Worm (Caenorhabditis elegans) whole organism, L3 larva: ENCODE data around the gene fbxb-1.

ENCODE experiments used
- ceh-16 ChIP-seq: sonication (generic microtip); optimal IDR thresholded peaks from 2 replicates; lab custom pipeline; 2017; ENCODE audit warnings: missing biosample characterization, missing genetic modification characterization
- daf-12 ChIP-seq: fragments of 150-350 bp; optimal IDR thresholded peaks from 2 replicates; lab custom pipeline; 2014; ENCODE audit warnings: missing biosample characterization, missing genetic modification reagents, missing genetic modification characterization
- elt-2 ChIP-seq: sonication (generic microtip); optimal IDR thresholded peaks from 2 replicates; lab custom pipeline; 2016; ENCODE audit warnings: missing genetic modification reagents, mild to moderate bottlenecking, missing genetic modification characterization, missing compliant biosample characterization
- fkh-2 ChIP-seq: fragments of 150-350 bp; optimal IDR thresholded peaks from 2 replicates; lab custom pipeline; 2014; ENCODE audit warnings: missing biosample characterization, missing genetic modification reagents, missing genetic modification characterization
- hmg-11 ChIP-seq: sonication (generic microtip); optimal IDR thresholded peaks from 2 replicates; lab custom pipeline; 2016; ENCODE audit warnings: missing genetic modification characterization, missing compliant biosample characterization
- lin-39 ChIP-seq: fragments of 150-350 bp; optimal IDR thresholded peaks from 2 replicates; lab custom pipeline; 2018; ENCODE audit warnings: missing biosample characterization, missing genetic modification reagents, missing genetic modification characterization
- mml-1 ChIP-seq: fragments of 150-350 bp; sonication (generic microtip); optimal IDR thresholded peaks from 3 replicates; lab custom pipeline; 2014; ENCODE audit warnings: missing biosample characterization, missing genetic modification characterization
- nfya-1 ChIP-seq: sonication (generic microtip); optimal IDR thresholded peaks from 2 replicates; lab custom pipeline; 2017; ENCODE audit warnings: missing genetic modification characterization, mild to moderate bottlenecking, missing compliant biosample characterization, antibody characterized with exemption, moderate library complexity; ENCODE audit not compliant: insufficient read depth
- nhr-43 ChIP-seq: sonication (generic microtip); optimal IDR thresholded peaks from 2 replicates; lab custom pipeline; 2016; ENCODE audit warnings: mild to moderate bottlenecking, missing genetic modification characterization, missing compliant biosample characterization; ENCODE audit not compliant: poor library complexity, severe bottlenecking
- nhr-67 ChIP-seq: fragments of 150-350 bp; optimal IDR thresholded peaks from 2 replicates; lab custom pipeline; 2014; ENCODE audit warnings: missing biosample characterization, missing genetic modification characterization
- pqm-1 ChIP-seq: fragments of 150-350 bp; optimal IDR thresholded peaks from 2 replicates; lab custom pipeline; 2017; ENCODE audit warnings: missing biosample characterization, missing genetic modification characterization, inconsistent platforms
- snpc-4 ChIP-seq: fragments of 150-350 bp; optimal IDR thresholded peaks from 2 replicates; lab custom pipeline; 2014; ENCODE audit warnings: missing biosample characterization, missing genetic modification characterization
- tbx-2 ChIP-seq: sonication (generic microtip); optimal IDR thresholded peaks from 2 replicates; lab custom pipeline; 2016; ENCODE audit warnings: mild to moderate bottlenecking, missing genetic modification characterization, missing compliant biosample characterization
- unc-62 ChIP-seq: fragments of 150-350 bp; sonication (generic microtip); optimal IDR thresholded peaks from 4 replicates; lab custom pipeline; 2014; ENCODE audit warnings: missing biosample characterization, missing genetic modification reagents, missing genetic modification characterization
- zag-1 ChIP-seq: fragments of 150-350 bp; optimal IDR thresholded peaks from 2 replicates; lab custom pipeline; 2014; ENCODE audit warnings: missing biosample characterization, missing genetic modification characterization

The fbxb-1 gene

ce11 chrV:19285921-19286320, 45.8 kb downstream of the fbxb-1 start:
- TF ChIP-seq nhr-43 (tag; lab: Kevin White, UChicago) (no peak), snpc-4 (tag; lab: Kevin White, UChicago) (no peak), hmg-11 (tag; lab: Kevin White, UChicago) (no peak)

- no peak for TF ChIP-seq daf-12 (tag; lab: Kevin White, UChicago)
- no peak for TF ChIP-seq nfya-1 (tag; lab: Kevin White, UChicago)
- TF ChIP-seq tbx-2 (tag; lab: Kevin White, UChicago): no peak
- TF ChIP-seq fkh-2 (tag; lab: Kevin White, UChicago): no peak
- TF ChIP-seq snpc-4 (tag; lab: Kevin White, UChicago): no peak
- TF ChIP-seq unc-62 (GFP tag; lab: Kevin White, UChicago): no peak
- no peak for TF ChIP-seq mml-1 (tag; lab: Kevin White, UChicago)
- TF ChIP-seq lin-39: no peak
- TF ChIP-seq nhr-67: no peak
- no peak for TF ChIP-seq elt-2 (tag; lab: Kevin White, UChicago)
- TF ChIP-seq pqm-1 (tag; lab: Kevin White, UChicago): no peak
- no peak for TF ChIP-seq ceh-16 (tag; lab: Kevin White, UChicago)
- TF ChIP-seq zag-1 (tag; lab: Kevin White, UChicago): no peak
Measured at ce11 chrV:19288073-19288805, 48.1 kb downstream of the fbxb-1 start, which contains the start of the genes F55C9.3 and fbxb-57. Gene F55C9.3 (minus strand): TSS chrV:19288173. Gene fbxb-57 (plus strand): TSS chrV:19288755.
